Worm (Caenorhabditis elegans): ENCODE data around the gene dhrs-4.

- TF ChIP-seq pqm-1 (tag; optimal IDR thresholded peaks at IDR 0.05), result peak; percentile 52
- no peak for TF ChIP-seq dpl-1 (GFP tag; optimal IDR thresholded peaks at IDR 0.05)
- TF ChIP-seq egl-27 (tag; optimal IDR thresholded peaks at IDR 0.05), result no peak
- no peak for TF ChIP-seq hlh-30 (tag; optimal IDR thresholded peaks at IDR 0.05; ENCODE audit: insufficient read depth)
Observed at ce11 chrV:12877579-12877978, 44.8 kb upstream of the dhrs-4 start.

Data from whole organism, L4 larva.